Worm (Caenorhabditis elegans) whole organism, L2 larva: ENCODE measurements around the gene D2024.4.

Experiments
- C34F6.9 ChIP-seq: fragments of 150-350 bp; optimal IDR thresholded peaks from 2 replicates; lab custom pipeline; 2014; ENCODE audit warnings: missing biosample characterization, missing genetic modification characterization
- F13H6.1 ChIP-seq: sonication (generic microtip); optimal IDR thresholded peaks from 2 replicates; lab custom pipeline; 2016; ENCODE audit warnings: missing genetic modification characterization, missing compliant biosample characterization
- Y55F3AM.14 ChIP-seq: fragments of 200-800 bp; sonication (Bioruptor generic); optimal IDR thresholded peaks from 2 replicates; lab custom pipeline; 2018; ENCODE audit warnings: mild to moderate bottlenecking, missing genetic modification characterization, missing compliant biosample characterization
- ZK546.5 ChIP-seq: sonication (generic microtip); optimal IDR thresholded peaks from 2 replicates; lab custom pipeline; 2017; ENCODE audit warnings: missing biosample characterization, missing genetic modification characterization
- ceh-16 ChIP-seq: fragments of 150-350 bp; optimal IDR thresholded peaks from 2 replicates; lab custom pipeline; 2014; ENCODE audit warnings: missing biosample characterization, missing genetic modification characterization
- dmd-4 ChIP-seq: sonication (generic microtip); optimal IDR thresholded peaks from 2 replicates; lab custom pipeline; 2017; ENCODE audit warnings: missing biosample characterization, missing genetic modification characterization
- fos-1 ChIP-seq: fragments of 150-350 bp; optimal IDR thresholded peaks from 2 replicates; lab custom pipeline; 2014; ENCODE audit warnings: missing biosample characterization, missing genetic modification characterization
- lin-11 ChIP-seq: fragments of 150-350 bp; sonication (generic microtip); optimal IDR thresholded peaks from 2 replicates; lab custom pipeline; 2014; ENCODE audit warnings: missing biosample characterization, missing genetic modification characterization, inconsistent platforms, mixed read lengths
- lin-13 ChIP-seq: fragments of 150-350 bp; optimal IDR thresholded peaks from 2 replicates; lab custom pipeline; 2014; ENCODE audit warnings: missing biosample characterization, missing genetic modification reagents, missing genetic modification characterization
- lin-39 ChIP-seq: fragments of 150-350 bp; optimal IDR thresholded peaks from 2 replicates; lab custom pipeline; 2014; ENCODE audit warnings: missing biosample characterization, missing genetic modification reagents, missing genetic modification characterization
- lsy-2 ChIP-seq, 2 experiments: fragments of 150-350 bp in 1 of 2; sonication (generic microtip) in 1 of 2; optimal IDR thresholded peaks; 2 replicates each; lab custom pipeline; 2014 to 2017; ENCODE audit warnings: missing biosample characterization in 2 of 2, missing genetic modification characterization in 2 of 2
- mab-5 ChIP-seq: fragments of 150-350 bp; optimal IDR thresholded peaks from 2 replicates; lab custom pipeline; 2014; ENCODE audit warnings: missing biosample characterization, missing genetic modification characterization
- nhr-11 ChIP-seq: fragments of 150-350 bp; optimal IDR thresholded peaks from 2 replicates; lab custom pipeline; 2014; ENCODE audit warnings: missing biosample characterization, missing genetic modification characterization
- nhr-12 ChIP-seq: fragments of 150-350 bp; optimal IDR thresholded peaks from 2 replicates; lab custom pipeline; 2014; ENCODE audit warnings: missing biosample characterization, missing genetic modification characterization
- nhr-129 ChIP-seq: fragments of 150-350 bp; optimal IDR thresholded peaks from 2 replicates; lab custom pipeline; 2014; ENCODE audit warnings: missing biosample characterization, missing genetic modification characterization
- nhr-21 ChIP-seq: fragments of 150-350 bp; optimal IDR thresholded peaks from 2 replicates; lab custom pipeline; 2014; ENCODE audit warnings: missing biosample characterization, missing genetic modification characterization
- nhr-237 ChIP-seq: fragments of 150-350 bp; optimal IDR thresholded peaks from 2 replicates; lab custom pipeline; 2014; ENCODE audit warnings: missing biosample characterization, missing genetic modification characterization
- nhr-25 ChIP-seq: fragments of 150-350 bp; sonication (generic microtip); optimal IDR thresholded peaks from 3 replicates; lab custom pipeline; 2014; ENCODE audit warnings: missing biosample characterization, missing genetic modification characterization
- nhr-6 ChIP-seq: fragments of 150-350 bp; optimal IDR thresholded peaks from 2 replicates; lab custom pipeline; 2014; ENCODE audit warnings: missing biosample characterization, missing genetic modification characterization
- nhr-77 ChIP-seq: fragments of 150-350 bp; optimal IDR thresholded peaks from 2 replicates; lab custom pipeline; 2014; ENCODE audit warnings: missing biosample characterization, missing genetic modification characterization
- peb-1 ChIP-seq: fragments of 150-350 bp; optimal IDR thresholded peaks from 2 replicates; lab custom pipeline; 2014; ENCODE audit warnings: missing biosample characterization, missing genetic modification characterization
- skn-1 ChIP-seq: sonication (generic microtip); optimal IDR thresholded peaks from 2 replicates; lab custom pipeline; 2017; ENCODE audit warnings: missing biosample characterization, missing genetic modification characterization
- sma-3 ChIP-seq: sonication (generic microtip); optimal IDR thresholded peaks from 2 replicates; lab custom pipeline; 2016; ENCODE audit warnings: missing genetic modification reagents, missing genetic modification characterization, missing compliant biosample characterization
- sma-9 ChIP-seq, 2 experiments: fragments of 150-350 bp in 1 of 2; sonication (generic microtip) in 1 of 2; optimal IDR thresholded peaks; 2 replicates each; lab custom pipeline; 2014 to 2016; ENCODE audit warnings: missing genetic modification characterization in 2 of 2, mild to moderate bottlenecking in 1 of 2, missing biosample characterization in 1 of 2, missing compliant biosample characterization in 1 of 2, missing genetic modification reagents in 1 of 2, moderate library complexity in 1 of 2
- snpc-4 ChIP-seq: fragments of 150-350 bp; optimal IDR thresholded peaks from 2 replicates; lab custom pipeline; 2014; ENCODE audit warnings: missing biosample characterization, missing genetic modification characterization
- unc-39 ChIP-seq: fragments of 150-350 bp; optimal IDR thresholded peaks from 2 replicates; lab custom pipeline; 2014; ENCODE audit warnings: missing biosample characterization, missing genetic modification characterization
- unc-55 ChIP-seq: fragments of 150-350 bp; sonication (generic microtip); optimal IDR thresholded peaks from 3 replicates; lab custom pipeline; 2014; ENCODE audit warnings: missing biosample characterization, missing genetic modification reagents, missing genetic modification characterization
- unc-62 ChIP-seq: fragments of 150-350 bp; optimal IDR thresholded peaks from 2 replicates; lab custom pipeline; 2014; ENCODE audit warnings: missing biosample characterization, missing genetic modification reagents, missing genetic modification characterization
- zag-1 ChIP-seq: fragments of 150-350 bp; optimal IDR thresholded peaks from 2 replicates; lab custom pipeline; 2014; ENCODE audit warnings: missing biosample characterization, missing genetic modification characterization
- ztf-11 ChIP-seq: sonication (generic microtip); optimal IDR thresholded peaks from 2 replicates; lab custom pipeline; 2017; ENCODE audit warnings: missing biosample characterization, missing genetic modification characterization
- ztf-4 ChIP-seq: fragments of 150-350 bp; optimal IDR thresholded peaks from 2 replicates; lab custom pipeline; 2014; ENCODE audit warnings: missing biosample characterization, missing genetic modification characterization

The D2024.4 gene

ce11 chrIV:7236248-7236772, 5.3 kb downstream of the D2024.4 start:
- TF ChIP-seq C34F6.9 (tag; lab: Kevin White, UChicago), result no peak
- TF ChIP-seq ztf-4 (tag; lab: Kevin White, UChicago), result no peak
- TF ChIP-seq mab-5 (tag; lab: Kevin White, UChicago), result no peak
- TF ChIP-seq lsy-2 (tag; optimal IDR thresholded peaks at IDR 0.05; lab: Kevin White, UChicago), result peak in 1 of 2 experiments; percentile 15
- TF ChIP-seq fos-1 (tag; lab: Kevin White, UChicago), result no peak
- TF ChIP-seq ceh-16 (tag; lab: Kevin White, UChicago), result no peak
- TF ChIP-seq nhr-21 (tag; lab: Kevin White, UChicago), result peak; percentile 47
- TF ChIP-seq nhr-25 (tag; lab: Kevin White, UChicago), result no peak
- TF ChIP-seq, all 48 proteins: peak for 2

- TF ChIP-seq fos-1 (tag; lab: Kevin White, UChicago), result peak; percentile 61
- no peak for TF ChIP-seq Y55F3AM.14
- no peak for TF ChIP-seq unc-62 (GFP tag; lab: Kevin White, UChicago)
- TF ChIP-seq nhr-11, result no peak
- TF ChIP-seq nhr-12 (tag; lab: Kevin White, UChicago), result no peak
Observed at ce11 chrIV:7237668-7238214, 6.7 kb downstream of the D2024.4 start, which contains the start of gene elo-3. elo-3 (plus strand) TSS chrIV:7237718.

DNA sequence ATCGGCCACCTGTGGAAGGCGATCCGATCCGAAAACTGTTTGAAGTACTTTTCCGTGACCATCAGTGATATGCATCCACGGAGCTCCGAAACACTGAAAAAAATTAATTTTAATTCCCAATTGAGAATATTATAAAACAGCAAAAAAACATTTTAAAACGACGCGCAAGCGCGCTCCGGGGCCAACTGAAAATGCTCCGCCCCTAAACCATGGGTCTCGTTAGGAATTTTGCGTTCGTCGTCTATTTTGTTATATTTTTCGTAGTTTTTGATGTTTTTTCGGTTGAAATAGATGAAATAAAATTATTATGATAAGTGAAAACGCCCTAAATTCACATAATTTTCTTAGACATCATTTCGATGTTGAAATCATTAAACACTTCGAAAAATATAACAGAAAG, 9.5 kb downstream of the D2024.4 start:
- peak; percentile 25 for TF ChIP-seq nhr-25 (tag; lab: Kevin White, UChicago)
- TF ChIP-seq ztf-4 (tag; lab: Kevin White, UChicago), result no peak
- no peak for TF ChIP-seq sma-3 (GFP tag; lab: Kevin White, UChicago)
- TF ChIP-seq lin-11 (tag; lab: Kevin White, UChicago), result no peak
- no peak for TF ChIP-seq ZK546.5 (tag; lab: Kevin White, UChicago)
- TF ChIP-seq nhr-6 (tag; lab: Kevin White, UChicago), result no peak
- TF ChIP-seq, all 48 proteins: peak for 1

- TF ChIP-seq nhr-129 (tag; lab: Kevin White, UChicago), result peak; percentile 57
- TF ChIP-seq sma-9 (GFP tag; optimal IDR thresholded peaks at IDR 0.05; lab: Kevin White, UChicago), result peak; percentile 62
- TF ChIP-seq sma-9 (tag; optimal IDR thresholded peaks at IDR 0.05; lab: Kevin White, UChicago), result no peak
- TF ChIP-seq C34F6.9 (tag; lab: Kevin White, UChicago), result peak; percentile 42
- TF ChIP-seq lsy-2 (tag; optimal IDR thresholded peaks at IDR 0.05; lab: Kevin White, UChicago), result peak in 1 of 2 experiments; percentile 9
- TF ChIP-seq lin-13 (GFP tag; lab: Kevin White, UChicago), result no peak
- TF ChIP-seq F13H6.1 (tag; lab: Kevin White, UChicago), result peak; percentile 65
- TF ChIP-seq fos-1 (tag; lab: Kevin White, UChicago), result no peak
Observed at ce11 chrIV:7242220-7242789, 11.3 kb downstream of the D2024.4 start, which contains the start of gene gstk-2. gstk-2 (minus strand) TSS chrIV:7242270.

DNA sequence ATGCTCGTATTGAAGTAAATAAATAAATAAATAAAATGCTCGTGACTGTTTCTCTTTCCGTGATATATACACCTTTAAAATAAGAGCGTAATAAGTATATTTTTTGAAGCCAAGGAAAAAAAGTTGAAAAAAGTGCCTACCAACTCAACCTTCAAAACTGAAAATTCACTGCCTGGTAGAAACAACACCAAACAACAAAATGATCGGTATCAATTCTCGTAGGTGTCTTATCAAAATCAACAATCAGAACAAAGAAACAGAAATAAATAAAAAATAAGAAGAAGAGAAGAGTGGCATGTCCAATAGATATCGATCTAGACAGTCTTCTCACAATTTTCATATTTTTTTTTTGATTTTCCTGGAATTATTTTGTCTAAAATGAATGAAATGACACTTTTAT, 12.9 kb downstream of the D2024.4 start, which contains the start of gene afmd-1:
afmd-1 (plus strand) TSS at position 316 of the 400 bp plus-strand sequence.
- TF ChIP-seq nhr-11 (no peak), dmd-4 (tag; lab: Kevin White, UChicago) (no peak), skn-1 (tag; lab: Kevin White, UChicago) (no peak), ZK546.5 (tag; lab: Kevin White, UChicago) (no peak), nhr-6 (tag; lab: Kevin White, UChicago) (no peak), C34F6.9 (tag; lab: Kevin White, UChicago) (no peak), lin-39 (tag; lab: Kevin White, UChicago) (no peak), nhr-77 (tag; lab: Kevin White, UChicago) (no peak), ztf-4 (tag; lab: Kevin White, UChicago) (no peak), Y55F3AM.14 (no peak), peb-1 (no peak), unc-55 (GFP tag; lab: Kevin White, UChicago) (no peak), nhr-129 (tag; lab: Kevin White, UChicago) (no peak), nhr-237 (no peak), lin-13 (GFP tag; lab: Kevin White, UChicago) (no peak)

DNA sequence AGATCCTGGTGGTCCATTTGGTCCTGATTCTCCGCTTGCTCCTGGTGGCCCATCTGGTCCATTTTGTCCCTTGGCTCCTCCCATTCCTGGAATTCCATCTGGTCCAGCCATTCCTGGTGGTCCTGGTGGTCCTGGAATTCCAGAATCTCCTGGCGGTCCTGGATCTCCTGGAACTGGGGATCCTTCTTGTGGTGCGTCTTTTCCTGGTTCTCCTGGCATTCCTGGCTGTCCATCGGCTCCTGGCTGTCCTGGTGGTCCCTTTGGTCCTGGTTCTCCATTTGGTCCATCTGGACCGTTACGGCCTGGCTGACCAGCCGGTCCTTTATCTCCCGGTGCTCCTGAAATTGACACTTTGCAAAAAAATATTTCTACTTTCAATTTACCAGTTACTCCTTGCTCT, 14.6 kb downstream of the D2024.4 start:
- no peak for TF ChIP-seq mab-5 (tag; lab: Kevin White, UChicago)
- TF ChIP-seq peb-1, result no peak
- no peak for TF ChIP-seq ztf-11 (tag; lab: Kevin White, UChicago)
- no peak for TF ChIP-seq snpc-4 (tag; lab: Kevin White, UChicago)
- no peak for TF ChIP-seq unc-39 (tag; lab: Kevin White, UChicago)
- no peak for TF ChIP-seq lsy-2 (tag; optimal IDR thresholded peaks at IDR 0.05; lab: Kevin White, UChicago)
- no peak for TF ChIP-seq zag-1 (tag; lab: Kevin White, UChicago)
